Fruit fly (Drosophila melanogaster) whole organism, prepupa: Measurements from ENCODE around the gene Ppt1.

ENCODE experiments used
- CG11762 ChIP-seq: fragments of 200-800 bp; sonication (Bioruptor generic); optimal IDR thresholded peaks from 3 replicates; lab custom pipeline; 2016; ENCODE audit warnings: missing biosample characterization, missing genetic modification characterization; ENCODE audit not compliant: insufficient read depth
- CG16779 ChIP-seq: fragments of 200-800 bp; sonication (Bioruptor generic); optimal IDR thresholded peaks from 3 replicates; lab custom pipeline; 2017; ENCODE audit warnings: missing biosample characterization, mild to moderate bottlenecking, missing genetic modification characterization
- Eip75B ChIP-seq: fragments of 200-800 bp; sonication (Bioruptor generic); optimal IDR thresholded peaks from 3 replicates; lab custom pipeline; 2016; ENCODE audit warnings: missing biosample characterization, missing genetic modification characterization
- Eip93F ChIP-seq: fragments of 200-800 bp; sonication (Bioruptor generic); optimal IDR thresholded peaks from 2 replicates; lab custom pipeline; 2016; ENCODE audit warnings: missing biosample characterization, mild to moderate bottlenecking, missing genetic modification characterization
- OdsH ChIP-seq: fragments of 200-800 bp; sonication (Bioruptor generic); optimal IDR thresholded peaks from 3 replicates; lab custom pipeline; 2016; ENCODE audit warnings: missing biosample characterization, missing genetic modification characterization
- Sox15 ChIP-seq: fragments of 200-800 bp; sonication (Bioruptor generic); optimal IDR thresholded peaks from 3 replicates; lab custom pipeline; 2016; ENCODE audit warnings: missing biosample characterization, missing genetic modification characterization
- eg ChIP-seq: fragments of 200-800 bp; sonication (Bioruptor generic); IDR thresholded peaks from 3 replicates; pipeline ENCODE4 v1.3.6; 2022; ENCODE audit warnings: missing biosample characterization, missing genetic modification characterization
- net ChIP-seq: fragments of 200-800 bp; sonication (Bioruptor generic); optimal IDR thresholded peaks from 3 replicates; lab custom pipeline; 2016; ENCODE audit warnings: missing biosample characterization, missing genetic modification characterization

- TF ChIP-seq OdsH (GFP tag; lab: Kevin White, UChicago): no peak
- no peak for TF ChIP-seq Eip93F (GFP tag; lab: Kevin White, UChicago)
- TF ChIP-seq net: no peak
- TF ChIP-seq CG11762 (GFP tag; lab: Kevin White, UChicago): no peak
- no peak for TF ChIP-seq eg (GFP tag; lab: Robert Waterston, UW)
- TF ChIP-seq Sox15 (GFP tag; lab: Kevin White, UChicago): no peak
- no peak for TF ChIP-seq CG16779 (tag; lab: Kevin White, UChicago)
- no peak for TF ChIP-seq Eip75B (GFP tag; lab: Kevin White, UChicago)
These were observed 33.5 kb upstream of the Ppt1 start for dm6 chrX:8723393-8723987.
